Fruit fly (Drosophila melanogaster): ENCODE results near the gene CG32638.

The CG32638 gene

dm6 chrX:13099919-13100318, 28.7 kb downstream of the CG32638 start (continued):
- peak; percentile 76 for TF ChIP-seq CG6765 (GFP tag; optimal IDR thresholded peaks at IDR 0.05)
- TF ChIP-seq Optix (GFP tag; IDR thresholded peaks at IDR 0.05): peak; percentile 67
- peak; percentile 73 for TF ChIP-seq CG10147 (GFP tag; optimal IDR thresholded peaks at IDR 0.05)
- TF ChIP-seq mld (GFP tag; IDR thresholded peaks at IDR 0.05; ENCODE audit: partially characterized antibody): no peak
- no peak for TF ChIP-seq ac (GFP tag; optimal IDR thresholded peaks at IDR 0.05)
- TF ChIP-seq CG11093 (GFP tag; IDR thresholded peaks at IDR 0.05): peak; percentile 72; the same call in 2 of the 3 replicates
- TF ChIP-seq CG11456 (GFP tag; IDR thresholded peaks at IDR 0.05): peak; percentile 91
- peak; percentile 86 for TF ChIP-seq CG12769 (tag; optimal IDR thresholded peaks at IDR 0.05)
- TF ChIP-seq gsb (GFP tag; IDR thresholded peaks at IDR 0.05): peak; percentile 81
- TF ChIP-seq CG12104 (GFP tag; optimal IDR thresholded peaks at IDR 0.05): peak; percentile 46
- peak; percentile 91 for TF ChIP-seq so (GFP tag; IDR thresholded peaks at IDR 0.05)
- TF ChIP-seq sd (tag; optimal IDR thresholded peaks at IDR 0.05): peak; percentile 71
- TF ChIP-seq Trl (optimal IDR thresholded peaks at IDR 0.05): no peak
- TF ChIP-seq Trl (GFP tag; optimal IDR thresholded peaks at IDR 0.05): no peak
- no peak for TF ChIP-seq disco-r (GFP tag; optimal IDR thresholded peaks at IDR 0.05)
- no peak for TF ChIP-seq CG8089 (GFP tag; optimal IDR thresholded peaks at IDR 0.05)
- TF ChIP-seq CG6683 (GFP tag; optimal IDR thresholded peaks at IDR 0.05): peak; percentile 47
- no peak for TF ChIP-seq gro (GFP tag; optimal IDR thresholded peaks at IDR 0.05)
- peak; percentile 61; the same call in 1 of the 2 replicates for TF ChIP-seq toy (GFP tag; IDR thresholded peaks at IDR 0.05)
- peak; percentile 34 for TF ChIP-seq CG1529 (GFP tag; optimal IDR thresholded peaks at IDR 0.05)
- TF ChIP-seq peb (GFP tag; IDR thresholded peaks at IDR 0.05): peak; percentile 33; the same call in 1 of the 2 replicates
- peak in 1 of 2 experiments; percentile 85 for TF ChIP-seq Hr51 (GFP tag; optimal IDR thresholded peaks at IDR 0.05)
- TF ChIP-seq Eip74EF (GFP tag; optimal IDR thresholded peaks at IDR 0.05): peak in 1 of 2 experiments; percentile 42
- peak; percentile 62; the same call in 1 of the 2 replicates for TF ChIP-seq ham (GFP tag; IDR thresholded peaks at IDR 0.05)
- TF ChIP-seq CG14441 (GFP tag; IDR thresholded peaks at IDR 0.05): peak; percentile 94
- TF ChIP-seq ab (GFP tag; optimal IDR thresholded peaks at IDR 0.05): no peak
- peak; percentile 4 for TF ChIP-seq Dad (GFP tag; optimal IDR thresholded peaks at IDR 0.05)
- TF ChIP-seq dpn (GFP tag; optimal IDR thresholded peaks at IDR 0.05): peak; percentile 28 to 82
- peak; percentile 24 for TF ChIP-seq CG4820 (GFP tag; optimal IDR thresholded peaks at IDR 0.05)
- TF ChIP-seq CG6272 (GFP tag; IDR thresholded peaks at IDR 0.05): peak; percentile 89
- TF ChIP-seq CG12391 (tag; optimal IDR thresholded peaks at IDR 0.05): peak; percentile 79
- TF ChIP-seq PHDP (tag; optimal IDR thresholded peaks at IDR 0.05): peak; percentile 88
- TF ChIP-seq Mrtf (GFP tag; IDR thresholded peaks at IDR 0.05): peak; percentile 91
- TF ChIP-seq twi (tag; optimal IDR thresholded peaks at IDR 0.05): peak; percentile 44
- peak; percentile 83 for TF ChIP-seq CG11696 (GFP tag; IDR thresholded peaks at IDR 0.05)
- TF ChIP-seq eyg (GFP tag; optimal IDR thresholded peaks at IDR 0.05): no peak
- TF ChIP-seq Jarid2 (GFP tag; optimal IDR thresholded peaks at IDR 0.05): peak; percentile 53
- peak; percentile 63 for TF ChIP-seq Usf (GFP tag; optimal IDR thresholded peaks at IDR 0.05)
- TF ChIP-seq CG2199 (GFP tag; IDR thresholded peaks at IDR 0.05): peak; percentile 64; the same call in 1 of the 3 replicates
- peak; percentile 86 for TF ChIP-seq Meics (GFP tag; optimal IDR thresholded peaks at IDR 0.05)
- no peak for TF ChIP-seq CG1832 (GFP tag; optimal IDR thresholded peaks at IDR 0.05)
- no peak for TF ChIP-seq chinmo (GFP tag; IDR thresholded peaks at IDR 0.05; ENCODE audit: partially characterized antibody)
- peak; percentile 10 for TF ChIP-seq trem (tag; optimal IDR thresholded peaks at IDR 0.05)
- no peak for TF ChIP-seq cad (GFP tag; optimal IDR thresholded peaks at IDR 0.05)
- peak; percentile 17 for TF ChIP-seq Sry-β (GFP tag; optimal IDR thresholded peaks at IDR 0.05)
- TF ChIP-seq Hey (tag; optimal IDR thresholded peaks at IDR 0.05): peak; percentile 17
- TF ChIP-seq pros (GFP tag; optimal IDR thresholded peaks at IDR 0.05): no peak
- no peak for TF ChIP-seq crc (GFP tag; optimal IDR thresholded peaks at IDR 0.05)
- peak; percentile 76 for TF ChIP-seq B-H2 (GFP tag; optimal IDR thresholded peaks at IDR 0.05)
- TF ChIP-seq dm (GFP tag; optimal IDR thresholded peaks at IDR 0.05): no peak
- no peak for TF ChIP-seq her (GFP tag; optimal IDR thresholded peaks at IDR 0.05)
